Fruit fly (Drosophila melanogaster): Measurements from ENCODE around the gene grnd.

- peak; percentile 88 for TF ChIP-seq Smox (GFP tag; optimal IDR thresholded peaks at IDR 0.05)
- TF ChIP-seq esn (GFP tag; optimal IDR thresholded peaks at IDR 0.05) = peak; percentile 88
- TF ChIP-seq Ets96B (tag; optimal IDR thresholded peaks at IDR 0.05) = peak; percentile 66
- TF ChIP-seq Lpt (GFP tag; optimal IDR thresholded peaks at IDR 0.05) = peak; percentile 57
- TF ChIP-seq Ets21C (GFP tag; optimal IDR thresholded peaks at IDR 0.05) = peak; percentile 67
- peak; percentile 53 for TF ChIP-seq CG6808 (GFP tag; optimal IDR thresholded peaks at IDR 0.05)
- peak; percentile 18 for TF ChIP-seq CG16779 (tag; optimal IDR thresholded peaks at IDR 0.05)
- TF ChIP-seq CG6276 (GFP tag; optimal IDR thresholded peaks at IDR 0.05) = peak; percentile 63
- peak; percentile 71 for TF ChIP-seq Hr39 (GFP tag; optimal IDR thresholded peaks at IDR 0.05)
- TF ChIP-seq Sox102F (GFP tag; optimal IDR thresholded peaks at IDR 0.05) = peak; percentile 75
- peak; percentile 85 for TF ChIP-seq net (GFP tag; optimal IDR thresholded peaks at IDR 0.05)
- TF ChIP-seq Sox14 (GFP tag; optimal IDR thresholded peaks at IDR 0.05) = peak; percentile 77
Measured at dm6 chr2L:18465402-18466201, 19.6 kb upstream of the grnd start.

Data from whole organism, prepupa.